Worm (Caenorhabditis elegans) whole organism, L2 larva: ENCODE results near the gene cbd-1.

Experiments used
- ceh-16 ChIP-seq: fragments of 150-350 bp; optimal IDR thresholded peaks from 2 replicates; lab custom pipeline; 2014; ENCODE audit warnings: missing biosample characterization, missing genetic modification characterization
- dmd-4 ChIP-seq: sonication (generic microtip); optimal IDR thresholded peaks from 2 replicates; lab custom pipeline; 2017; ENCODE audit warnings: missing biosample characterization, missing genetic modification characterization
- gmeb-1 ChIP-seq: fragments of 150-350 bp; optimal IDR thresholded peaks from 2 replicates; lab custom pipeline; 2014; ENCODE audit warnings: missing biosample characterization, missing genetic modification characterization
- nhr-77 ChIP-seq: fragments of 150-350 bp; optimal IDR thresholded peaks from 2 replicates; lab custom pipeline; 2014; ENCODE audit warnings: missing biosample characterization, missing genetic modification characterization
- unc-39 ChIP-seq: fragments of 150-350 bp; optimal IDR thresholded peaks from 2 replicates; lab custom pipeline; 2014; ENCODE audit warnings: missing biosample characterization, missing genetic modification characterization

- TF ChIP-seq dmd-4 (tag; lab: Kevin White, UChicago) = no peak
- TF ChIP-seq unc-39 (tag; lab: Kevin White, UChicago) = no peak
- TF ChIP-seq ceh-16 (tag; lab: Kevin White, UChicago) = no peak
- TF ChIP-seq nhr-77 (tag; lab: Kevin White, UChicago) = no peak
- no peak for TF ChIP-seq gmeb-1 (tag; lab: Kevin White, UChicago)
Measured at ce11 chrIV:11353946-11354458, 18.8 kb upstream of the cbd-1 start, which contains the start of gene T01G1.2.
